Worm (Caenorhabditis elegans): Measurements from ENCODE around the gene btb-20.

Gene btb-20

ce11 chrII:14561549-14562115 lies 38.3 kb upstream of the btb-20 start, which contains the start of gene mog-4:
TSS of gene mog-4 (minus strand) at chrII:14561599.
- peak; percentile 67 for TF ChIP-seq mab-5 (tag; optimal IDR thresholded peaks at IDR 0.05)
- peak; percentile 81 for TF ChIP-seq fos-1 (tag; optimal IDR thresholded peaks at IDR 0.05)
- TF ChIP-seq zag-1 (tag; optimal IDR thresholded peaks at IDR 0.05): peak; percentile 56
- TF ChIP-seq unc-55 (GFP tag; optimal IDR thresholded peaks at IDR 0.05): peak; percentile 84
- TF ChIP-seq nhr-6 (tag; optimal IDR thresholded peaks at IDR 0.05): peak; percentile 73
- TF ChIP-seq ztf-4 (tag; optimal IDR thresholded peaks at IDR 0.05): peak; percentile 46
- TF ChIP-seq nhr-21 (tag; optimal IDR thresholded peaks at IDR 0.05): peak; percentile 91
- TF ChIP-seq nhr-77 (tag; optimal IDR thresholded peaks at IDR 0.05): peak; percentile 92
- TF ChIP-seq crh-2 (tag; optimal IDR thresholded peaks at IDR 0.05): peak; percentile 87
- peak; percentile 85 for TF ChIP-seq C34F6.9 (tag; optimal IDR thresholded peaks at IDR 0.05)
- TF ChIP-seq gmeb-1 (tag; optimal IDR thresholded peaks at IDR 0.05): peak; percentile 81
- peak; percentile 94 for TF ChIP-seq F13H6.1 (tag; optimal IDR thresholded peaks at IDR 0.05)
- peak; percentile 69 for TF ChIP-seq nhr-129 (tag; optimal IDR thresholded peaks at IDR 0.05)
- peak; percentile 60 for TF ChIP-seq snpc-4 (tag; optimal IDR thresholded peaks at IDR 0.05)
- peak; percentile 99 for TF ChIP-seq sma-3 (GFP tag; optimal IDR thresholded peaks at IDR 0.05)
- TF ChIP-seq nhr-237 (tag; optimal IDR thresholded peaks at IDR 0.05): peak; percentile 67
- TF ChIP-seq sem-4 (tag; optimal IDR thresholded peaks at IDR 0.05): peak; percentile 17
- peak; percentile 96 to 99 for TF ChIP-seq lsy-2 (tag; optimal IDR thresholded peaks at IDR 0.05)
- TF ChIP-seq R02D3.7 (tag; optimal IDR thresholded peaks at IDR 0.05): peak; percentile 21
- TF ChIP-seq mdl-1 (tag; optimal IDR thresholded peaks at IDR 0.05): peak in 1 of 2 experiments; percentile 80
- TF ChIP-seq lin-13 (GFP tag; optimal IDR thresholded peaks at IDR 0.05): peak; percentile 92
- TF ChIP-seq nhr-25 (tag; optimal IDR thresholded peaks at IDR 0.05): peak; percentile 87
- peak; percentile 87 for TF ChIP-seq Y55F3AM.14 (GFP tag; optimal IDR thresholded peaks at IDR 0.05)
- peak; percentile 74 for TF ChIP-seq ZK546.5 (tag; optimal IDR thresholded peaks at IDR 0.05)

- TF ChIP-seq ztf-1 (GFP tag; conservative IDR thresholded peaks at IDR 0.05): no peak
- TF ChIP-seq nhr-77 (tag; optimal IDR thresholded peaks at IDR 0.05): no peak
- no peak for TF ChIP-seq Y55F3AM.14 (GFP tag; optimal IDR thresholded peaks at IDR 0.05)
- no peak for TF ChIP-seq ceh-16 (tag; optimal IDR thresholded peaks at IDR 0.05)
- TF ChIP-seq nhr-237 (tag; optimal IDR thresholded peaks at IDR 0.05): no peak
- no peak for TF ChIP-seq nhr-6 (tag; optimal IDR thresholded peaks at IDR 0.05)
- no peak for TF ChIP-seq mab-5 (tag; optimal IDR thresholded peaks at IDR 0.05)
- no peak for TF ChIP-seq nhr-12 (tag; optimal IDR thresholded peaks at IDR 0.05)
- no peak for TF ChIP-seq sma-3 (GFP tag; optimal IDR thresholded peaks at IDR 0.05)
- no peak for TF ChIP-seq ZK546.5 (tag; optimal IDR thresholded peaks at IDR 0.05)
- no peak for TF ChIP-seq lin-11 (tag; optimal IDR thresholded peaks at IDR 0.05)
- no peak for TF ChIP-seq mdl-1 (tag; optimal IDR thresholded peaks at IDR 0.05)
- no peak for TF ChIP-seq snpc-4 (tag; optimal IDR thresholded peaks at IDR 0.05)
- TF ChIP-seq R02D3.7 (tag; optimal IDR thresholded peaks at IDR 0.05): no peak
- TF ChIP-seq ama-1 (optimal IDR thresholded peaks at IDR 0.05): no peak
- TF ChIP-seq nhr-23 (tag; optimal IDR thresholded peaks at IDR 0.05): no peak
- no peak for TF ChIP-seq gmeb-1 (tag; optimal IDR thresholded peaks at IDR 0.05)
- TF ChIP-seq skn-1 (tag; optimal IDR thresholded peaks at IDR 0.05): no peak
These were observed 31.7 kb upstream of the btb-20 start for ce11 chrII:14555019-14555418.

ce11 chrII:14550613-14551012 lies 27.3 kb upstream of the btb-20 start, which contains the start of gene nlp-41:
TSS of gene nlp-41 (plus strand) at chrII:14550913.
- TF ChIP-seq unc-39 (tag; optimal IDR thresholded peaks at IDR 0.05) (no peak), sma-3 (GFP tag; optimal IDR thresholded peaks at IDR 0.05) (no peak)

ce11 chrII:14548691-14549090 lies 25.4 kb upstream of the btb-20 start, which contains the start of gene gcy-29:
TSS of gene gcy-29 (minus strand) at chrII:14548791.
- TF ChIP-seq mdl-1 (tag; optimal IDR thresholded peaks at IDR 0.05) (no peak), nhr-11 (tag; optimal IDR thresholded peaks at IDR 0.05) (no peak), skn-1 (tag; optimal IDR thresholded peaks at IDR 0.05) (no peak), elt-1 (tag; optimal IDR thresholded peaks at IDR 0.05) (no peak), blmp-1 (tag; optimal IDR thresholded peaks at IDR 0.05; ENCODE audit: insufficient read depth) (no peak), ZK546.5 (tag; optimal IDR thresholded peaks at IDR 0.05) (no peak)

- no peak for TF ChIP-seq egl-27 (tag; optimal IDR thresholded peaks at IDR 0.05)
- TF ChIP-seq fos-1 (tag; optimal IDR thresholded peaks at IDR 0.05): peak; percentile 84
- no peak for TF ChIP-seq snpc-4 (tag; optimal IDR thresholded peaks at IDR 0.05)
- no peak for TF ChIP-seq blmp-1 (tag; optimal IDR thresholded peaks at IDR 0.05; ENCODE audit: insufficient read depth)
These were observed 17.2 kb upstream of the btb-20 start for ce11 chrII:14540551-14540950.

Measured in whole organism, L2 larva.